Worm (Caenorhabditis elegans) whole organism, midembryonic: Measurements from ENCODE around the gene nhr-230.

Experiments
- T22C8.4 ChIP-seq: fragments of 200-800 bp; sonication (Bioruptor generic); IDR thresholded peaks from 2 replicates; pipeline ENCODE4 v1.3.6; 2022; ENCODE audit warnings: missing genetic modification characterization, missing compliant biosample characterization
- cog-1 ChIP-seq: sonication (generic microtip); optimal IDR thresholded peaks from 2 replicates; lab custom pipeline; 2016; ENCODE audit warnings: missing genetic modification characterization, missing compliant biosample characterization
- flt-1 ChIP-seq: fragments of 200-800 bp; sonication (Bioruptor generic); IDR thresholded peaks from 2 replicates; pipeline ENCODE4 v1.3.6; 2022; ENCODE audit warnings: missing genetic modification characterization, missing compliant biosample characterization
- klf-2 ChIP-seq: fragments of 200-800 bp; sonication (Bioruptor generic); conservative IDR thresholded peaks from 2 replicates; pipeline ENCODE4 v1.3.6; 2022; ENCODE audit warnings: missing genetic modification reagents, missing genetic modification characterization, missing compliant biosample characterization
- med-1 ChIP-seq: sonication (generic microtip); optimal IDR thresholded peaks from 2 replicates; lab custom pipeline; 2017; ENCODE audit warnings: missing genetic modification characterization, mild to moderate bottlenecking, missing compliant biosample characterization, antibody characterized with exemption, missing genetic modification reagents; ENCODE audit not compliant: insufficient read depth
- ref-1 ChIP-seq: fragments of 200-800 bp; sonication (Bioruptor generic); conservative IDR thresholded peaks from 2 replicates; pipeline ENCODE4 v1.3.6; 2022; ENCODE audit warnings: missing genetic modification reagents, missing genetic modification characterization, missing compliant biosample characterization
- tab-1 ChIP-seq: fragments of 200-800 bp; sonication (Bioruptor generic); IDR thresholded peaks from 2 replicates; pipeline ENCODE4 v1.3.6; 2022; ENCODE audit warnings: missing genetic modification characterization, missing compliant biosample characterization
- ztf-23 ChIP-seq: fragments of 200-800 bp; sonication (Bioruptor generic); IDR thresholded peaks from 2 replicates; pipeline ENCODE4 v1.3.6; 2022; ENCODE audit warnings: missing genetic modification reagents, missing genetic modification characterization, missing compliant biosample characterization
- ztf-29 ChIP-seq: fragments of 200-800 bp; sonication (Bioruptor generic); IDR thresholded peaks from 2 replicates; pipeline ENCODE4 v1.3.6; 2022; ENCODE audit warnings: missing genetic modification reagents, missing genetic modification characterization, missing compliant biosample characterization

DNA sequence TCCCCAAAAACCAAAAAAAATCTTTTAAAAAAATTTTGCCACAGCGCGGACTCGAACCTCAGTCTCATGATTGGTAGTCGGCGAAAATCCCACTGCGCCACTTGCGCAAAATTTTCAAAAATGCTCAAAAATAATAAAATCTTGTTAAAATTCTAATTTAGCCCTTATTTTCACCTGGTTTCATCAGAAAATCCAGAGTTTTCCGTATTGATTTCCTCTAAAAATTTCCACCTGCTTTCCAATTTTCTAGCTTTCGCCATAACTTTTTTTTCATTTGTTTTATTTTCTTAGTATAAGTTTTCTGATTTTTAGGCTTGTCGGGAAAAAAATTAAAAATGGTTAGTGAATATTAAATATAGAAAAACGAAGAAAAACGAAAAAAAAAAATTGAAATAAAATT is 19.2 kb upstream of the nhr-230 start:
- TF ChIP-seq med-1 (GFP tag; lab: Kevin White, UChicago) = no peak
- no peak for TF ChIP-seq ztf-29 (GFP tag; lab: Robert Waterston, UW)
- TF ChIP-seq ref-1 (GFP tag; lab: Robert Waterston, UW) = no peak
- TF ChIP-seq ztf-23 (GFP tag; lab: Robert Waterston, UW) = no peak
- no peak for TF ChIP-seq cog-1 (tag; lab: Kevin White, UChicago)
- TF ChIP-seq flt-1 (GFP tag; lab: Robert Waterston, UW) = no peak
- TF ChIP-seq klf-2 (GFP tag; lab: Robert Waterston, UW) = no peak
- no peak for TF ChIP-seq tab-1 (GFP tag; lab: Robert Waterston, UW)
- TF ChIP-seq T22C8.4 (GFP tag; lab: Robert Waterston, UW) = no peak
